Worm (Caenorhabditis elegans): ENCODE data around the gene T12A7.10.

- no peak for TF ChIP-seq lsy-2 (tag; optimal IDR thresholded peaks at IDR 0.05)
- no peak for TF ChIP-seq elt-3 (tag; optimal IDR thresholded peaks at IDR 0.05)
- TF ChIP-seq skn-1 (tag; optimal IDR thresholded peaks at IDR 0.05): no peak
- TF ChIP-seq aly-2 (tag; optimal IDR thresholded peaks at IDR 0.05): no peak
- no peak for TF ChIP-seq nhr-237 (tag; optimal IDR thresholded peaks at IDR 0.05)
- TF ChIP-seq nhr-77 (tag; optimal IDR thresholded peaks at IDR 0.05): no peak
- no peak for TF ChIP-seq jun-1 (tag; optimal IDR thresholded peaks at IDR 0.05)
- TF ChIP-seq nhr-19 (GFP tag; conservative IDR thresholded peaks at IDR 0.05): no peak
Measured at ce11 chrIV:11803044-11803443, 48.1 kb upstream of the T12A7.10 start, which contains the start of gene H01G02.4.

Data from whole organism, L1 larva.